Fruit fly (Drosophila melanogaster) whole organism, embryonic: ENCODE results near the gene TwdlV.

Experiments used
- Ada2b ChIP-seq: fragments of 200-800 bp; sonication (Bioruptor generic); IDR thresholded peaks from 2 replicates; pipeline ENCODE4 v1.3.6; 2022; ENCODE audit warnings: missing biosample characterization, missing genetic modification characterization
- Adf1 ChIP-seq: fragments of 200-800 bp; sonication (Bioruptor generic); IDR thresholded peaks from 2 replicates; pipeline ENCODE4 v1.3.6; 2022; ENCODE audit warnings: missing biosample characterization, missing genetic modification characterization
- Atf-2 ChIP-seq: fragments of 200-800 bp; sonication (Bioruptor generic); optimal IDR thresholded peaks from 2 replicates; lab custom pipeline; 2016; ENCODE audit warnings: missing biosample characterization, missing genetic modification characterization
- Bteb2 ChIP-seq: fragments of 200-800 bp; sonication (Bioruptor generic); optimal IDR thresholded peaks from 2 replicates; lab custom pipeline; 2016; ENCODE audit warnings: missing biosample characterization, missing genetic modification characterization
- CG1024 ChIP-seq: fragments of 200-800 bp; sonication (Bioruptor generic); IDR thresholded peaks from 2 replicates; pipeline ENCODE4 v1.3.6; 2022; ENCODE audit warnings: missing biosample characterization, missing genetic modification characterization
- CG10543 ChIP-seq: fragments of 200-800 bp; sonication (Bioruptor generic); optimal IDR thresholded peaks from 3 replicates; lab custom pipeline; 2017; ENCODE audit warnings: missing biosample characterization, mild to moderate bottlenecking, missing genetic modification characterization, moderate library complexity
- CG11398 ChIP-seq: fragments of 200-800 bp; sonication (Bioruptor generic); optimal IDR thresholded peaks from 2 replicates; lab custom pipeline; 2016; ENCODE audit warnings: missing biosample characterization, missing genetic modification characterization
- CG12071 ChIP-seq: fragments of 200-800 bp; sonication (Bioruptor generic); optimal IDR thresholded peaks from 3 replicates; lab custom pipeline; 2018; ENCODE audit warnings: missing biosample characterization, mild to moderate bottlenecking, missing genetic modification characterization
- CG12942 ChIP-seq: fragments of 200-800 bp; sonication (Bioruptor generic); optimal IDR thresholded peaks from 3 replicates; lab custom pipeline; 2016; ENCODE audit warnings: missing biosample characterization, missing genetic modification characterization
- CG13123 ChIP-seq: fragments of 200-800 bp; sonication (Bioruptor generic); optimal IDR thresholded peaks from 2 replicates; lab custom pipeline; 2016; ENCODE audit warnings: missing biosample characterization, missing genetic modification characterization
- CG13296 ChIP-seq: fragments of 200-800 bp; sonication (Bioruptor generic); optimal IDR thresholded peaks from 3 replicates; lab custom pipeline; 2018; ENCODE audit warnings: missing biosample characterization, mild to moderate bottlenecking, missing genetic modification characterization
- CG13424 ChIP-seq: fragments of 200-800 bp; sonication (Bioruptor generic); optimal IDR thresholded peaks from 2 replicates; lab custom pipeline; 2019; ENCODE audit warnings: missing biosample characterization, mild to moderate bottlenecking, missing genetic modification characterization, moderate library complexity
- CG14441 ChIP-seq: fragments of 200-800 bp; sonication (Bioruptor generic); IDR thresholded peaks from 2 replicates; pipeline ENCODE4 v1.3.6; 2022; ENCODE audit warnings: missing biosample characterization, missing genetic modification characterization
- CG14965 ChIP-seq: fragments of 200-800 bp; sonication (Bioruptor generic); optimal IDR thresholded peaks from 2 replicates; lab custom pipeline; 2016; ENCODE audit warnings: missing biosample characterization, missing genetic modification characterization, borderline replicate concordance
- CG17612 ChIP-seq: fragments of 200-800 bp; sonication (Bioruptor generic); IDR thresholded peaks from 2 replicates; pipeline ENCODE4 v1.3.6; 2022; ENCODE audit warnings: missing biosample characterization, missing genetic modification characterization
- CG18599 ChIP-seq: fragments of 200-800 bp; sonication (Bioruptor generic); optimal IDR thresholded peaks from 3 replicates; lab custom pipeline; 2017; ENCODE audit warnings: missing biosample characterization, missing genetic modification characterization, mild to moderate bottlenecking, moderate library complexity, missing genetic modification reagents
- CG2875 ChIP-seq: fragments of 200-800 bp; sonication (Bioruptor generic); optimal IDR thresholded peaks from 2 replicates; lab custom pipeline; 2017; ENCODE audit warnings: missing biosample characterization, mild to moderate bottlenecking, missing genetic modification characterization, missing genetic modification reagents
- CG30020 ChIP-seq: fragments of 200-800 bp; optimal IDR thresholded peaks from 2 replicates; lab custom pipeline; 2019; ENCODE audit warnings: missing biosample characterization, mild to moderate bottlenecking, missing genetic modification characterization, moderate library complexity
- CG3163 ChIP-seq: fragments of 200-800 bp; sonication (Bioruptor generic); optimal IDR thresholded peaks from 3 replicates; lab custom pipeline; 2016; ENCODE audit warnings: missing biosample characterization, missing genetic modification characterization
- CG4854 ChIP-seq: fragments of 200-800 bp; sonication (Bioruptor generic); optimal IDR thresholded peaks from 2 replicates; lab custom pipeline; 2016; ENCODE audit warnings: missing biosample characterization, missing genetic modification characterization, inconsistent platforms
- CG5245 ChIP-seq: fragments of 200-800 bp; sonication (Bioruptor generic); optimal IDR thresholded peaks from 3 replicates; lab custom pipeline; 2016; ENCODE audit warnings: missing biosample characterization, missing genetic modification characterization
- CG5953 ChIP-seq: fragments of 200-800 bp; sonication (Bioruptor generic); IDR thresholded peaks from 2 replicates; pipeline ENCODE4 v1.3.6; 2022; ENCODE audit warnings: missing biosample characterization, missing genetic modification characterization
- CG8359 ChIP-seq: fragments of 200-800 bp; sonication (Bioruptor generic); optimal IDR thresholded peaks from 2 replicates; lab custom pipeline; 2017; ENCODE audit warnings: missing biosample characterization, mild to moderate bottlenecking, missing genetic modification characterization, borderline replicate concordance
- CG8388 ChIP-seq: fragments of 200-800 bp; sonication (Bioruptor generic); optimal IDR thresholded peaks from 2 replicates; lab custom pipeline; 2019; ENCODE audit warnings: missing biosample characterization, mild to moderate bottlenecking, missing genetic modification characterization, moderate library complexity
- CkIIα-i1 ChIP-seq: fragments of 200-800 bp; sonication (Bioruptor generic); IDR thresholded peaks from 2 replicates; pipeline ENCODE4 v1.3.6; 2022; ENCODE audit warnings: missing biosample characterization, missing genetic modification characterization
- CrebB ChIP-seq: fragments of 200-800 bp; sonication (Bioruptor generic); optimal IDR thresholded peaks from 3 replicates; lab custom pipeline; 2018; ENCODE audit warnings: missing biosample characterization, mild to moderate bottlenecking, missing genetic modification characterization
- Dip2 ChIP-seq: fragments of 200-800 bp; sonication (Bioruptor generic); IDR thresholded peaks from 2 replicates; pipeline ENCODE4 v1.3.6; 2022; ENCODE audit warnings: missing biosample characterization, missing genetic modification characterization
- Fer2 ChIP-seq: fragments of 200-800 bp; sonication (Bioruptor generic); optimal IDR thresholded peaks from 2 replicates; lab custom pipeline; 2018; ENCODE audit warnings: missing biosample characterization, mild to moderate bottlenecking, missing genetic modification characterization, moderate library complexity
- HmgD ChIP-seq: fragments of 200-800 bp; sonication (Bioruptor generic); optimal IDR thresholded peaks from 3 replicates; lab custom pipeline; 2016; ENCODE audit warnings: missing biosample characterization, missing genetic modification characterization
- Hmr ChIP-seq: fragments of 200-800 bp; sonication (Bioruptor generic); optimal IDR thresholded peaks from 3 replicates; lab custom pipeline; 2017; ENCODE audit warnings: mild to moderate bottlenecking, missing biosample characterization, missing genetic modification reagents, missing genetic modification characterization
- MESR4 ChIP-seq: fragments of 200-800 bp; sonication (Bioruptor generic); optimal IDR thresholded peaks from 2 replicates; lab custom pipeline; 2018; ENCODE audit warnings: missing biosample characterization, mild to moderate bottlenecking, missing genetic modification characterization, moderate library complexity
- Optix ChIP-seq: fragments of 200-800 bp; sonication (Bioruptor generic); IDR thresholded peaks from 3 replicates; pipeline ENCODE4 v1.3.6; 2022; ENCODE audit warnings: missing biosample characterization, missing genetic modification characterization
- Sox102F ChIP-seq: fragments of 200-800 bp; sonication (Bioruptor generic); optimal IDR thresholded peaks from 2 replicates; lab custom pipeline; 2018; ENCODE audit warnings: missing biosample characterization, mild to moderate bottlenecking, missing genetic modification characterization, moderate library complexity
- Spps ChIP-seq: fragments of 200-800 bp; sonication (Bioruptor generic); optimal IDR thresholded peaks from 2 replicates; lab custom pipeline; 2018; ENCODE audit warnings: missing biosample characterization, mild to moderate bottlenecking, missing genetic modification characterization
- Stat92E ChIP-seq, 3 experiments: fragments of >200 bp in 2 of 3; fragments of 200-800 bp in 1 of 3; sonication (Bioruptor generic) in 1 of 3; optimal IDR thresholded peaks; 2 replicates each; lab custom pipeline; 2017 to 2019; ENCODE audit warnings: missing biosample characterization in 3 of 3, missing genetic modification characterization in 3 of 3, mild to moderate bottlenecking in 1 of 3, moderate library complexity in 1 of 3
- Taf1 ChIP-seq: fragments of 200-800 bp; sonication (Bioruptor generic); IDR thresholded peaks from 2 replicates; pipeline ENCODE4 v1.3.6; 2022; ENCODE audit warnings: missing biosample characterization, missing genetic modification characterization
- Xrp1 ChIP-seq: fragments of 200-800 bp; sonication (Bioruptor generic); IDR thresholded peaks from 2 replicates; pipeline ENCODE4 v1.3.6; 2022; ENCODE audit warnings: missing biosample characterization, missing genetic modification characterization
- ems ChIP-seq: fragments of 200-800 bp; sonication (Bioruptor generic); optimal IDR thresholded peaks from 3 replicates; lab custom pipeline; 2016; ENCODE audit warnings: missing biosample characterization, missing genetic modification characterization
- fru ChIP-seq: fragments of >200 bp; optimal IDR thresholded peaks from 2 replicates; lab custom pipeline; 2017
- h ChIP-seq: fragments of >200 bp; optimal IDR thresholded peaks from 2 replicates; lab custom pipeline; 2017
- ham ChIP-seq: fragments of 200-800 bp; sonication (Bioruptor generic); IDR thresholded peaks from 2 replicates; pipeline ENCODE4 v1.3.6; 2022; ENCODE audit warnings: missing biosample characterization, missing genetic modification characterization
- hth ChIP-seq: fragments of >200 bp; optimal IDR thresholded peaks from 2 replicates; lab custom pipeline; 2017; ENCODE audit warnings: inconsistent platforms
- kah ChIP-seq: fragments of 200-800 bp; sonication (Bioruptor generic); optimal IDR thresholded peaks from 2 replicates; lab custom pipeline; 2018; ENCODE audit warnings: missing biosample characterization, mild to moderate bottlenecking, missing genetic modification characterization
- lab ChIP-seq: fragments of 200-800 bp; sonication (Bioruptor generic); optimal IDR thresholded peaks from 3 replicates; lab custom pipeline; 2017; ENCODE audit warnings: missing biosample characterization, missing genetic modification characterization, mild to moderate bottlenecking, moderate library complexity, missing genetic modification reagents
- mirr ChIP-seq: fragments of 200-800 bp; sonication (Bioruptor generic); optimal IDR thresholded peaks from 3 replicates; lab custom pipeline; 2018; ENCODE audit warnings: missing biosample characterization, mild to moderate bottlenecking, missing genetic modification characterization
- peb ChIP-seq: fragments of 200-800 bp; sonication (Bioruptor generic); IDR thresholded peaks from 2 replicates; pipeline ENCODE4 v1.3.6; 2022; ENCODE audit warnings: missing biosample characterization, missing genetic modification characterization
- sd ChIP-seq: fragments of 200-800 bp; sonication (Bioruptor generic); optimal IDR thresholded peaks from 3 replicates; lab custom pipeline; 2018; ENCODE audit warnings: missing biosample characterization, mild to moderate bottlenecking, missing genetic modification characterization, moderate library complexity
- sob ChIP-seq: fragments of 200-800 bp; sonication (Bioruptor generic); IDR thresholded peaks from 2 replicates; pipeline ENCODE4 v1.3.6; 2022; ENCODE audit warnings: missing biosample characterization, missing genetic modification characterization
- vnd ChIP-seq: fragments of 200-800 bp; sonication (Bioruptor generic); IDR thresholded peaks from 3 replicates; pipeline ENCODE4 v1.3.6; 2022; ENCODE audit warnings: missing biosample characterization, missing genetic modification characterization; ENCODE audit not compliant: partially characterized antibody
- zf30C ChIP-seq: fragments of 200-800 bp; sonication (Bioruptor generic); optimal IDR thresholded peaks from 3 replicates; lab custom pipeline; 2018; ENCODE audit warnings: missing biosample characterization, mild to moderate bottlenecking, missing genetic modification characterization
- zfh2 ChIP-seq: fragments of 200-800 bp; sonication (Bioruptor generic); optimal IDR thresholded peaks from 2 replicates; lab custom pipeline; 2016; ENCODE audit warnings: missing biosample characterization, missing genetic modification characterization

The TwdlV gene

dm6 chr3R:4214038-4214437 is 40.5 kb upstream of the TwdlV start (continued):
- TF ChIP-seq CG5245 (peak; percentile 82), MESR4 (GFP tag; lab: Kevin White, UChicago) (no peak), CG30020 (tag; lab: Kevin White, UChicago) (no peak), CG8359 (peak; percentile 42), sd (tag; lab: Kevin White, UChicago) (no peak), peb (GFP tag; lab: Robert Waterston, UW) (peak; percentile 69; the same call in 1 of the 2 replicates), lab (GFP tag; lab: Kevin White, UChicago) (peak; percentile 82), CG13424 (tag; lab: Kevin White, UChicago) (peak; percentile 80), CrebB (peak; percentile 51), CG1024 (GFP tag; lab: Robert Waterston, UW) (peak; percentile 84), vnd (GFP tag; lab: Robert Waterston, UW) (no peak), Atf-2 (GFP tag; lab: Kevin White, UChicago) (peak; percentile 59), kah (GFP tag; lab: Kevin White, UChicago) (peak; percentile 56), h (lab: Kevin White, UChicago) (no peak), Taf1 (GFP tag; lab: Robert Waterston, UW) (peak; percentile 52; the same call in 1 of the 2 replicates), CG17612 (peak; percentile 69; the same call in 1 of the 2 replicates), CkIIα-i1 (GFP tag; lab: Robert Waterston, UW) (peak; percentile 54; the same call in 1 of the 2 replicates), HmgD (peak; percentile 48), CG3163 (GFP tag; lab: Kevin White, UChicago) (peak; percentile 32), CG5953 (peak; percentile 88), Fer2 (tag; lab: Kevin White, UChicago) (no peak), CG11398 (GFP tag; lab: Kevin White, UChicago) (peak; percentile 68), Sox102F (GFP tag; lab: Kevin White, UChicago) (peak; percentile 87), ham (GFP tag; lab: Robert Waterston, UW) (peak; percentile 50; the same call in 1 of the 2 replicates), Xrp1 (GFP tag; lab: Robert Waterston, UW) (peak; percentile 84), Dip2 (GFP tag; lab: Robert Waterston, UW) (peak; percentile 39; the same call in 1 of the 2 replicates), CG12071 (GFP tag; lab: Kevin White, UChicago) (peak; percentile 76), CG12942 (GFP tag; lab: Kevin White, UChicago) (peak; percentile 71), CG2875 (GFP tag; lab: Kevin White, UChicago) (peak; percentile 66), CG13123 (GFP tag; lab: Kevin White, UChicago) (peak; percentile 26), hth (no peak), Bteb2 (peak; percentile 32), ems (peak; percentile 73), zfh2 (GFP tag; lab: Kevin White, UChicago) (peak; percentile 12), zf30C (no peak), mirr (GFP tag; lab: Kevin White, UChicago) (peak; percentile 29), fru (no peak), Hmr (GFP tag; lab: Kevin White, UChicago) (peak; percentile 62), Spps (tag; lab: Kevin White, UChicago) (peak; percentile 3), CG4854 (peak; percentile 8), sob (GFP tag; lab: Robert Waterston, UW) (peak; percentile 87), CG13296 (peak; percentile 52), CG10543 (GFP tag; lab: Kevin White, UChicago) (peak; percentile 36), CG14441 (GFP tag; lab: Robert Waterston, UW) (peak; percentile 92), Optix (GFP tag; lab: Robert Waterston, UW) (peak; percentile 87), CG14965 (no peak), CG18599 (GFP tag; lab: Kevin White, UChicago) (peak; percentile 80), CG8388 (peak; percentile 62), Stat92E (GFP tag; optimal IDR thresholded peaks at IDR 0.05; lab: Kevin White, UChicago) (no peak), Ada2b (GFP tag; lab: Robert Waterston, UW) (peak; percentile 91), Adf1 (peak; percentile 36; the same call in 1 of the 2 replicates)
